Fruit fly (Drosophila melanogaster) whole organism, wandering third instar larva: ENCODE data around the gene JMJD4.

Source experiments
- Abd-B ChIP-seq: fragments of >200 bp; optimal IDR thresholded peaks from 2 replicates; lab custom pipeline; 2017; ENCODE audit warnings: missing biosample characterization, missing genetic modification characterization
- CG32264 ChIP-seq: fragments of 200-800 bp; sonication (Bioruptor generic); optimal IDR thresholded peaks from 2 replicates; lab custom pipeline; 2016; ENCODE audit warnings: missing biosample characterization, missing genetic modification characterization
- CG9705 ChIP-seq: fragments of 200-800 bp; sonication (Bioruptor generic); optimal IDR thresholded peaks from 2 replicates; lab custom pipeline; 2018; ENCODE audit warnings: missing biosample characterization, mild to moderate bottlenecking, missing genetic modification characterization
- CrebA ChIP-seq: fragments of 200-800 bp; sonication (Bioruptor generic); optimal IDR thresholded peaks from 2 replicates; lab custom pipeline; 2016; ENCODE audit warnings: missing biosample characterization, mild to moderate bottlenecking, missing genetic modification characterization, borderline replicate concordance
- Dfd ChIP-seq: fragments of >200 bp; optimal IDR thresholded peaks from 2 replicates; lab custom pipeline; 2017; ENCODE audit warnings: missing biosample characterization, missing genetic modification characterization
- Dif ChIP-seq: fragments of 200-275, 200-300 bp; sonication (Bioruptor generic); optimal IDR thresholded peaks from 2 replicates; lab custom pipeline; 2018; ENCODE audit warnings: missing biosample characterization, missing genetic modification characterization; ENCODE audit not compliant: partially characterized antibody
- GATAd ChIP-seq: sonication (Bioruptor generic); optimal IDR thresholded peaks from 2 replicates; lab custom pipeline; 2016; ENCODE audit warnings: missing biosample characterization, missing genetic modification characterization
- HLH106 ChIP-seq: fragments of 200-800 bp; optimal IDR thresholded peaks from 3 replicates; lab custom pipeline; 2019; ENCODE audit warnings: missing biosample characterization, mild to moderate bottlenecking, missing genetic modification characterization, moderate library complexity
- Hnf4 ChIP-seq: fragments of 200-800 bp; sonication (Bioruptor generic); optimal IDR thresholded peaks from 2 replicates; lab custom pipeline; 2016; ENCODE audit warnings: missing biosample characterization, mild to moderate bottlenecking, missing genetic modification characterization
- Hr78 ChIP-seq: fragments of >200 bp; optimal IDR thresholded peaks from 2 replicates; lab custom pipeline; 2017; ENCODE audit warnings: missing biosample characterization, missing genetic modification characterization
- Hr83 ChIP-seq: fragments of 200-300 bp; sonication (Bioruptor generic); optimal IDR thresholded peaks from 2 replicates; lab custom pipeline; 2016; ENCODE audit warnings: missing biosample characterization, mild to moderate bottlenecking, missing genetic modification characterization, moderate library complexity; ENCODE audit not compliant: poor library complexity, severe bottlenecking
- Jra ChIP-seq: sonication (Bioruptor generic); optimal IDR thresholded peaks from 2 replicates; lab custom pipeline; 2016; ENCODE audit warnings: missing biosample characterization, missing genetic modification characterization
- Mio ChIP-seq: sonication (Bioruptor generic); optimal IDR thresholded peaks from 2 replicates; lab custom pipeline; 2016; ENCODE audit warnings: missing biosample characterization, missing genetic modification characterization
- Myc ChIP-seq: fragments of >200 bp; optimal IDR thresholded peaks from 2 replicates; lab custom pipeline; 2017
- N ChIP-seq: fragments of >200 bp; optimal IDR thresholded peaks from 2 replicates; lab custom pipeline; 2018; ENCODE audit warnings: missing biosample characterization, missing external identifiers, missing genetic modification characterization
- OdsH ChIP-seq: fragments of 200-800 bp; sonication (Bioruptor generic); optimal IDR thresholded peaks from 2 replicates; lab custom pipeline; 2016; ENCODE audit warnings: missing biosample characterization, mild to moderate bottlenecking, missing genetic modification characterization
- Rel ChIP-seq, 2 experiments: fragments of 200-800 bp; sonication (Bioruptor generic) in 1 of 2; optimal IDR thresholded peaks; 2 replicates in 1 of 2; 3 replicates in 1 of 2; lab custom pipeline; 2016 to 2019; ENCODE audit warnings: mild to moderate bottlenecking in 2 of 2, missing biosample characterization in 2 of 2, missing genetic modification characterization in 2 of 2, moderate library complexity in 1 of 2
- Sp1 ChIP-seq: fragments of 200-800 bp; sonication (Bioruptor generic); optimal IDR thresholded peaks from 3 replicates; lab custom pipeline; 2019; ENCODE audit warnings: missing biosample characterization, mild to moderate bottlenecking, missing genetic modification characterization, moderate library complexity
- Vsx2 ChIP-seq: fragments of 200-300, 225-300 bp; sonication (Bioruptor generic); optimal IDR thresholded peaks from 2 replicates; lab custom pipeline; 2018; ENCODE audit warnings: missing biosample characterization, missing genetic modification characterization; ENCODE audit not compliant: partially characterized antibody
- br ChIP-seq: fragments of 200-800 bp; sonication (Bioruptor generic); optimal IDR thresholded peaks from 2 replicates; lab custom pipeline; 2016; ENCODE audit warnings: missing biosample characterization, missing genetic modification characterization
- brk ChIP-seq: fragments of 200-800 bp; sonication (Bioruptor generic); optimal IDR thresholded peaks from 2 replicates; lab custom pipeline; 2016; ENCODE audit warnings: missing biosample characterization, mild to moderate bottlenecking, missing genetic modification characterization
- dl ChIP-seq, 2 experiments: fragments of 175-275, 200-275 bp in 1 of 2; fragments of 200-275 bp in 1 of 2; sonication (Bioruptor generic); optimal IDR thresholded peaks; lab custom pipeline; 2018; ENCODE audit warnings: mild to moderate bottlenecking in 2 of 2, missing biosample characterization in 2 of 2, missing genetic modification characterization in 2 of 2, moderate library complexity in 2 of 2; ENCODE audit not compliant: partially characterized antibody in 2 of 2, insufficient read depth in 1 of 2
- dmrt93B ChIP-seq: fragments of 200-800 bp; sonication (Bioruptor generic); optimal IDR thresholded peaks from 2 replicates; lab custom pipeline; 2018; ENCODE audit warnings: missing biosample characterization, mild to moderate bottlenecking, missing genetic modification characterization
- dsf ChIP-seq: sonication (Bioruptor generic); optimal IDR thresholded peaks from 2 replicates; lab custom pipeline; 2016; ENCODE audit warnings: missing biosample characterization, missing genetic modification characterization, borderline replicate concordance
- ey ChIP-seq: fragments of 200-800 bp; sonication (Bioruptor generic); optimal IDR thresholded peaks from 2 replicates; lab custom pipeline; 2016; ENCODE audit warnings: missing biosample characterization, missing genetic modification characterization
- foxo ChIP-seq, 2 experiments: fragments of 200-800 bp; sonication (Bioruptor generic); optimal IDR thresholded peaks; 2 replicates in 1 of 2; 3 replicates in 1 of 2; lab custom pipeline; 2016 to 2017; ENCODE audit warnings: missing biosample characterization in 2 of 2, missing genetic modification characterization in 2 of 2
- fru ChIP-seq: fragments of 200-800 bp; sonication (Bioruptor generic); optimal IDR thresholded peaks from 3 replicates; lab custom pipeline; 2016; ENCODE audit warnings: missing biosample characterization, mild to moderate bottlenecking, missing genetic modification characterization
- h ChIP-seq: fragments of 200-800 bp; sonication (Bioruptor generic); optimal IDR thresholded peaks from 3 replicates; lab custom pipeline; 2016; ENCODE audit warnings: missing biosample characterization, mild to moderate bottlenecking, missing genetic modification characterization
- jim ChIP-seq: fragments of 175-275, 200-325 bp; sonication (Bioruptor generic); optimal IDR thresholded peaks from 2 replicates; lab custom pipeline; 2016; ENCODE audit warnings: missing biosample characterization, mild to moderate bottlenecking, missing genetic modification characterization
- lola ChIP-seq: fragments of >200 bp; optimal IDR thresholded peaks from 2 replicates; lab custom pipeline; 2017; ENCODE audit warnings: missing biosample characterization, missing genetic modification characterization
- pan ChIP-seq: fragments of >200 bp; optimal IDR thresholded peaks from 2 replicates; lab custom pipeline; 2017
- psq ChIP-seq: fragments of 200-800 bp; sonication (Bioruptor generic); optimal IDR thresholded peaks from 3 replicates; lab custom pipeline; 2017; ENCODE audit warnings: missing biosample characterization, mild to moderate bottlenecking, missing genetic modification characterization, moderate library complexity
- rgr ChIP-seq: fragments of 200-800 bp; sonication (Bioruptor generic); optimal IDR thresholded peaks from 3 replicates; lab custom pipeline; 2016; ENCODE audit warnings: missing biosample characterization, mild to moderate bottlenecking, missing genetic modification characterization
- sage ChIP-seq: fragments of 200-800 bp; sonication (Bioruptor generic); optimal IDR thresholded peaks from 2 replicates; lab custom pipeline; 2016; ENCODE audit warnings: missing biosample characterization, mild to moderate bottlenecking, missing genetic modification characterization
- sv ChIP-seq: fragments of 200-800 bp; sonication (Bioruptor generic); optimal IDR thresholded peaks from 3 replicates; lab custom pipeline; 2016; ENCODE audit warnings: missing biosample characterization, missing genetic modification characterization
- tai ChIP-seq: sonication (Bioruptor generic); optimal IDR thresholded peaks from 2 replicates; lab custom pipeline; 2016; ENCODE audit warnings: missing biosample characterization, missing genetic modification characterization
- usp ChIP-seq: fragments of >200 bp; optimal IDR thresholded peaks from 2 replicates; lab custom pipeline; 2017; ENCODE audit warnings: missing biosample characterization, missing genetic modification characterization
- woc ChIP-seq: sonication (Bioruptor generic); optimal IDR thresholded peaks from 2 replicates; lab custom pipeline; 2016; ENCODE audit warnings: missing biosample characterization, mild to moderate bottlenecking, missing genetic modification characterization

Gene JMJD4

DNA sequence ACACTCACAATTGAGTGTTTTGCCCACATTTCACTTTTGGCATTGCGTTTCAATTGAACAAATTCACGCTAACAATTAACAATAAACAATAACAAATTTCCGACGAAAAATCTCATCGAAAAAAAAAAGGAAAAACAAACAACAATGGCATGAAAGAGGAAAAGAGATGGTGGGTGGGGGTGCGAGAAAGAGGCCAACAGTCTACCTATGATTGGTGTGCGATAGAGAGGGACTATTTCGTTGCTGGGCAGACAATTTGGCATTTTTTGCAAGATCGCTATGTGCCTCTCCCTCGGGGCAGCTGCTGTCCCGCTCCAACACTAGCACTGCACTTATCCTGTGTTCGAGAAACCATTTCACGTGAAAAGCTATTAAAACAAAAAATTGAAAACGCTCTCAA lies 9.2 kb downstream of the JMJD4 start:
- TF ChIP-seq usp (GFP tag; lab: Kevin White, UChicago) (no peak), CG32264 (no peak), CrebA (GFP tag; lab: Kevin White, UChicago) (no peak), brk (GFP tag; lab: Kevin White, UChicago) (no peak), Hr78 (GFP tag; lab: Kevin White, UChicago) (no peak), Dif (GFP tag; lab: Kevin White, UChicago) (no peak), dl (GFP tag; optimal IDR thresholded peaks at IDR 0.05; lab: Kevin White, UChicago; ENCODE audit: insufficient read depth in 1 of 2, partially characterized antibody in 2 of 2) (no peak), woc (GFP tag; lab: Kevin White, UChicago) (no peak), ey (GFP tag; lab: Kevin White, UChicago) (no peak), Sp1 (GFP tag; lab: Kevin White, UChicago) (no peak), OdsH (GFP tag; lab: Kevin White, UChicago) (no peak), HLH106 (tag; lab: Kevin White, UChicago) (no peak), Hnf4 (GFP tag; lab: Kevin White, UChicago) (no peak), tai (no peak), N (no peak), dmrt93B (GFP tag; lab: Kevin White, UChicago) (no peak)

DNA sequence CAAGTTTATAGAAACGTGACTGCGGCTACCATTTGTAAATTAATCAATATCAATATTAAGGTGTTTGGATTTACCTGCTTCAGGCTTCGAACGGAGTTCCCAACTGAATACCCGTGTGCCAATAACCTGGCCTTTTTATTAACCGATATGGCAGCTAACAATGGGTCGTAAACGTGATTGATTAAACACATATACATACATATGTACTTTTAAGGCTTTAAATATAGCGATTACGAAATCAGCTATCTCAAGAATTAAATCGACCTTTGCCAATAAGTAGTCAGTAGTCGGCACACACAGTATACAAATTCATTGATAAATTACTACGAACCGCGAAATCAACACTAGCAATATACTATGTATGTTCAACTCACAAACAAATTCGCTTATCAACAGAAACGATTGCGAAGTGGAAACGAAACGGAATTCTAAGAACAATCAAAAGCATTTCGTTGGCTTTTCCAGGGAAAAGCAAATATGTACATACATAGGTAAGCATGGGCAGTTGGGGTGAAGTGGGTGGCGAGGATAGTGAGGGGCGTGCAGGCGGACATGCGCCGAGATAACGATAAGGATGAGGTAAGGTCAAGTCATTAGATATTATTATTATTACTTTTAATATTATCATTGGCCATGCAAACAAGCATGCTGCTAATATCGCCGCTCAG lies 10.4 kb downstream of the JMJD4 start:
- TF ChIP-seq Mio (GFP tag; lab: Kevin White, UChicago) (no peak), h (peak; percentile 20), Hr78 (GFP tag; lab: Kevin White, UChicago) (no peak), foxo (GFP tag; optimal IDR thresholded peaks at IDR 0.05; lab: Kevin White, UChicago) (peak in 1 of 2 experiments; percentile 45), Dif (GFP tag; lab: Kevin White, UChicago) (no peak), GATAd (GFP tag; lab: Kevin White, UChicago) (no peak), fru (peak; percentile 22), lola (no peak), psq (GFP tag; lab: Kevin White, UChicago) (no peak), sv (no peak), CG9705 (GFP tag; lab: Kevin White, UChicago) (peak; percentile 6), Rel (GFP tag; optimal IDR thresholded peaks at IDR 0.05; lab: Kevin White, UChicago) (no peak), Rel (tag; optimal IDR thresholded peaks at IDR 0.05; lab: Kevin White, UChicago) (peak; percentile 52), Vsx2 (GFP tag; lab: Kevin White, UChicago) (no peak), usp (GFP tag; lab: Kevin White, UChicago) (no peak), Hr83 (GFP tag; lab: Kevin White, UChicago) (no peak), dmrt93B (GFP tag; lab: Kevin White, UChicago) (no peak), brk (GFP tag; lab: Kevin White, UChicago) (no peak), CG32264 (no peak), CrebA (GFP tag; lab: Kevin White, UChicago) (peak; percentile 63), ey (GFP tag; lab: Kevin White, UChicago) (no peak), dl (GFP tag; optimal IDR thresholded peaks at IDR 0.05; lab: Kevin White, UChicago; ENCODE audit: insufficient read depth in 1 of 2, partially characterized antibody in 2 of 2) (no peak), Jra (GFP tag; lab: Kevin White, UChicago) (no peak), tai (no peak), rgr (GFP tag; lab: Kevin White, UChicago) (peak; percentile 49), jim (GFP tag; lab: Kevin White, UChicago) (no peak), OdsH (GFP tag; lab: Kevin White, UChicago) (peak; percentile 12), Dfd (GFP tag; lab: Kevin White, UChicago) (no peak), N (no peak), Abd-B (GFP tag; lab: Kevin White, UChicago) (no peak), dsf (GFP tag; lab: Kevin White, UChicago) (no peak), Sp1 (GFP tag; lab: Kevin White, UChicago) (peak; percentile 37), HLH106 (tag; lab: Kevin White, UChicago) (no peak), br (GFP tag; lab: Kevin White, UChicago) (peak; percentile 47), woc (GFP tag; lab: Kevin White, UChicago) (no peak), Hnf4 (GFP tag; lab: Kevin White, UChicago) (no peak), pan (lab: Kevin White, UChicago) (no peak), sage (GFP tag; lab: Kevin White, UChicago) (no peak), Myc (lab: Kevin White, UChicago) (no peak)
